Fruit fly (Drosophila melanogaster): ENCODE data around the gene CG31251.

The CG31251 gene

dm6 chr3R:17655040-17655439 is 29.7 kb downstream of the CG31251 start (continued):
- TF ChIP-seq HHEX (GFP tag; optimal IDR thresholded peaks at IDR 0.05), result peak; percentile 24
- peak; percentile 2 for TF ChIP-seq tap (tag; optimal IDR thresholded peaks at IDR 0.05)
- peak; percentile 65 for TF ChIP-seq wek (GFP tag; optimal IDR thresholded peaks at IDR 0.05)
- TF ChIP-seq CG14860 (GFP tag; IDR thresholded peaks at IDR 0.05; ENCODE audit: partially characterized antibody), result no peak
- peak; percentile 28 for TF ChIP-seq CG14710 (tag; optimal IDR thresholded peaks at IDR 0.05)
- no peak for TF ChIP-seq CG11695 (GFP tag; IDR thresholded peaks at IDR 0.05)
- TF ChIP-seq Med (GFP tag), result no peak
- no peak for TF ChIP-seq so (GFP tag; IDR thresholded peaks at IDR 0.05)
- no peak for TF ChIP-seq E2f2 (GFP tag; IDR thresholded peaks at IDR 0.05)
- TF ChIP-seq CG11723 (GFP tag; optimal IDR thresholded peaks at IDR 0.05), result peak; percentile 22
- TF ChIP-seq Jarid2 (GFP tag; optimal IDR thresholded peaks at IDR 0.05), result no peak
- no peak for TF ChIP-seq cwo (GFP tag; optimal IDR thresholded peaks at IDR 0.05)
- TF ChIP-seq CG1603 (tag; optimal IDR thresholded peaks at IDR 0.05), result peak; percentile 56
- TF ChIP-seq gem (tag; optimal IDR thresholded peaks at IDR 0.05), result peak; percentile 9
- TF ChIP-seq sna (GFP tag; IDR thresholded peaks at IDR 0.05; ENCODE audit: partially characterized antibody), result no peak
- TF ChIP-seq Hsf (GFP tag; optimal IDR thresholded peaks at IDR 0.05), result no peak
- no peak for TF ChIP-seq MESR4 (GFP tag; optimal IDR thresholded peaks at IDR 0.05)
- no peak for TF ChIP-seq GATAe (GFP tag; conservative IDR thresholded peaks at IDR 0.05)
- TF ChIP-seq CG6254 (GFP tag; optimal IDR thresholded peaks at IDR 0.05), result peak; percentile 58
- no peak for TF ChIP-seq nom (GFP tag; optimal IDR thresholded peaks at IDR 0.05)
- no peak for TF ChIP-seq CG10209 (GFP tag; optimal IDR thresholded peaks at IDR 0.05)
- no peak for TF ChIP-seq CG10462 (GFP tag; optimal IDR thresholded peaks at IDR 0.05)
- no peak for TF ChIP-seq CG30020 (tag; optimal IDR thresholded peaks at IDR 0.05)
- no peak for TF ChIP-seq B-H2 (GFP tag; optimal IDR thresholded peaks at IDR 0.05)
- TF ChIP-seq scrt (GFP tag; optimal IDR thresholded peaks at IDR 0.05), result no peak
- peak; percentile 48 for TF ChIP-seq cg (GFP tag; optimal IDR thresholded peaks at IDR 0.05)
- no peak for TF ChIP-seq Poxn (GFP tag; IDR thresholded peaks at IDR 0.05)
- TF ChIP-seq Elba2 (GFP tag; optimal IDR thresholded peaks at IDR 0.05), result no peak
- TF ChIP-seq CG10565 (GFP tag; optimal IDR thresholded peaks at IDR 0.05), result no peak
- no peak for TF ChIP-seq Ptx1 (GFP tag; IDR thresholded peaks at IDR 0.05)
- TF ChIP-seq Lhr (GFP tag; optimal IDR thresholded peaks at IDR 0.05), result peak; percentile 20
- TF ChIP-seq CG8388 (GFP tag; optimal IDR thresholded peaks at IDR 0.05), result peak; percentile 48
- TF ChIP-seq sqz (GFP tag; optimal IDR thresholded peaks at IDR 0.05), result peak; percentile 7
- peak; percentile 50 for TF ChIP-seq phol (tag; optimal IDR thresholded peaks at IDR 0.05)
- TF ChIP-seq Xrp1 (GFP tag; IDR thresholded peaks at IDR 0.05), result no peak
- TF ChIP-seq ro (GFP tag; IDR thresholded peaks at IDR 0.05), result no peak
- no peak for TF ChIP-seq H15 (GFP tag; IDR thresholded peaks at IDR 0.05)
- TF ChIP-seq CG12744 (GFP tag; optimal IDR thresholded peaks at IDR 0.05), result peak; percentile 21
- no peak for TF ChIP-seq prd (optimal IDR thresholded peaks at IDR 0.05)
- no peak for TF ChIP-seq prd (GFP tag; IDR thresholded peaks at IDR 0.05)
- peak; percentile 8 for TF ChIP-seq Neu2 (GFP tag; optimal IDR thresholded peaks at IDR 0.05; ENCODE audit: borderline replicate concordance)
- TF ChIP-seq jigr1 (GFP tag; IDR thresholded peaks at IDR 0.05), result no peak
- TF ChIP-seq CG6272 (GFP tag; IDR thresholded peaks at IDR 0.05), result no peak
- TF ChIP-seq CG8281 (tag; optimal IDR thresholded peaks at IDR 0.05), result no peak
- TF ChIP-seq zen2 (GFP tag; IDR thresholded peaks at IDR 0.05; ENCODE audit: partially characterized antibody), result no peak
- TF ChIP-seq CG11093 (GFP tag; IDR thresholded peaks at IDR 0.05), result no peak
- TF ChIP-seq CrebB (tag; optimal IDR thresholded peaks at IDR 0.05), result peak; percentile 44
- TF ChIP-seq CG11560 (tag; IDR thresholded peaks at IDR 0.05), result no peak
- TF ChIP-seq gcm2 (GFP tag; optimal IDR thresholded peaks at IDR 0.05), result no peak
- no peak for TF ChIP-seq Trl (optimal IDR thresholded peaks at IDR 0.05)
- TF ChIP-seq Trl (GFP tag; optimal IDR thresholded peaks at IDR 0.05), result no peak
- no peak for TF ChIP-seq pnt (GFP tag; optimal IDR thresholded peaks at IDR 0.05)
